Worm (Caenorhabditis elegans): Measurements from ENCODE around the gene fbxa-116.

The fbxa-116 gene

ce11 chrV:20220604-20221003, 31.9 kb upstream of the fbxa-116 start:
- TF ChIP-seq aly-1 (tag; optimal IDR thresholded peaks at IDR 0.05) = no peak
- TF ChIP-seq ceh-36 (tag; optimal IDR thresholded peaks at IDR 0.05) = no peak
- TF ChIP-seq B0310.2 (tag; optimal IDR thresholded peaks at IDR 0.05) = no peak
- no peak for TF ChIP-seq ceh-13 (GFP tag; optimal IDR thresholded peaks at IDR 0.05)
- TF ChIP-seq tbx-37 (GFP tag; conservative IDR thresholded peaks at IDR 0.05) = no peak
- no peak for TF ChIP-seq scrt-1 (GFP tag; IDR thresholded peaks at IDR 0.05)
- no peak for TF ChIP-seq ama-1 (optimal IDR thresholded peaks at IDR 0.05)
- no peak for TF ChIP-seq hmbx-1 (tag; optimal IDR thresholded peaks at IDR 0.05)
- no peak for TF ChIP-seq hnd-1 (tag; optimal IDR thresholded peaks at IDR 0.05)
- TF ChIP-seq F13C5.2 (tag; optimal IDR thresholded peaks at IDR 0.05) = no peak
- no peak for TF ChIP-seq tbx-11 (GFP tag; IDR thresholded peaks at IDR 0.05)
- TF ChIP-seq hmg-4 (GFP tag; optimal IDR thresholded peaks at IDR 0.05) = no peak

ce11 chrV:20215197-20215596, 26.5 kb upstream of the fbxa-116 start, which contains the start of gene Y113G7B.11:
Gene Y113G7B.11 (minus strand): TSS chrV:20215297.
- TF ChIP-seq tbx-37 (GFP tag; conservative IDR thresholded peaks at IDR 0.05) (no peak), sea-1 (GFP tag; conservative IDR thresholded peaks at IDR 0.05) (no peak), ama-1 (optimal IDR thresholded peaks at IDR 0.05) (no peak)

ce11 chrV:20213097-20213496, 24.4 kb upstream of the fbxa-116 start:
- no peak for TF ChIP-seq sea-1 (GFP tag; conservative IDR thresholded peaks at IDR 0.05)
- TF ChIP-seq hnd-1 (tag; optimal IDR thresholded peaks at IDR 0.05) = no peak
- TF ChIP-seq F13C5.2 (tag; optimal IDR thresholded peaks at IDR 0.05) = no peak
- TF ChIP-seq hmg-4 (GFP tag; optimal IDR thresholded peaks at IDR 0.05) = no peak
- no peak for TF ChIP-seq tbx-11 (GFP tag; IDR thresholded peaks at IDR 0.05)
- no peak for TF ChIP-seq ceh-13 (GFP tag; optimal IDR thresholded peaks at IDR 0.05)
- no peak for TF ChIP-seq aly-1 (tag; optimal IDR thresholded peaks at IDR 0.05)
- TF ChIP-seq pes-1 (GFP tag; IDR thresholded peaks at IDR 0.05) = no peak
- no peak for TF ChIP-seq scrt-1 (GFP tag; IDR thresholded peaks at IDR 0.05)
- TF ChIP-seq tra-4 (tag; optimal IDR thresholded peaks at IDR 0.05) = no peak

ce11 chrV:20212584-20212983, 23.9 kb upstream of the fbxa-116 start, which contains the start of gene Y113G7B.12:
Gene Y113G7B.12 (minus strand): TSS chrV:20212684.
- TF ChIP-seq sea-1 (GFP tag; conservative IDR thresholded peaks at IDR 0.05) (no peak), flt-1 (GFP tag; IDR thresholded peaks at IDR 0.05) (no peak), scrt-1 (GFP tag; IDR thresholded peaks at IDR 0.05) (no peak), aly-1 (tag; optimal IDR thresholded peaks at IDR 0.05) (no peak), hmg-4 (GFP tag; optimal IDR thresholded peaks at IDR 0.05) (no peak), tra-4 (tag; optimal IDR thresholded peaks at IDR 0.05) (no peak), ama-1 (optimal IDR thresholded peaks at IDR 0.05) (no peak), hmbx-1 (tag; optimal IDR thresholded peaks at IDR 0.05) (no peak), ceh-13 (GFP tag; optimal IDR thresholded peaks at IDR 0.05) (no peak), pes-1 (GFP tag; IDR thresholded peaks at IDR 0.05) (no peak), tbx-37 (GFP tag; conservative IDR thresholded peaks at IDR 0.05) (no peak), ceh-36 (tag; optimal IDR thresholded peaks at IDR 0.05) (no peak), hnd-1 (tag; optimal IDR thresholded peaks at IDR 0.05) (no peak), B0310.2 (tag; optimal IDR thresholded peaks at IDR 0.05) (no peak), F13C5.2 (tag; optimal IDR thresholded peaks at IDR 0.05) (no peak), tbx-11 (GFP tag; IDR thresholded peaks at IDR 0.05) (no peak), ets-7 (tag; optimal IDR thresholded peaks at IDR 0.05) (no peak)

DNA sequence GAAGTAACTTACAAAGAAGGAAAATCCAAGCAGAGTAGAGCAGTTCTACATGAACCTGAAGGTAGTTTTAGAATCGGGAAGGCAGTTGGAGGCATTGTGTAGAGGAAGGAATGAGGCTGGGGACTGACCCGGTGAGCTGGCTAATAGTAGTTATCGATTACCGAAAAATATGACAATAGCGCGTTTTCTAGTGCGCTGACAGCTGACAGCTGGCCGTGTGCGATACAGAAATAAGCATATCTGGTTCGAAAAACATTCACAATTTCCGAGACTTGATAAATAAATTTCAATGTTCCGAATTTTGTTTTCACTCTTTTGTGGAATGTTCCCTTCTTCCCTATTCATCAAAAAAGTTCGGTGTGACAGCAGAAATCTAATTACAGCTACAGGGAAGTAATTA, 17.4 kb upstream of the fbxa-116 start, which contains the start of the genes fbxb-59 and srbc-34:
Gene fbxb-59 (minus strand): TSS at position 101 of the 400 bp plus-strand sequence.
Gene srbc-34 (plus strand): TSS at position 233 of the 400 bp plus-strand sequence.
- TF ChIP-seq tbx-37 (GFP tag; conservative IDR thresholded peaks at IDR 0.05) = no peak
- no peak for TF ChIP-seq ceh-36 (tag; optimal IDR thresholded peaks at IDR 0.05)
- no peak for TF ChIP-seq flt-1 (GFP tag; IDR thresholded peaks at IDR 0.05)
- no peak for TF ChIP-seq tra-4 (tag; optimal IDR thresholded peaks at IDR 0.05)
- no peak for TF ChIP-seq hnd-1 (tag; optimal IDR thresholded peaks at IDR 0.05)
- TF ChIP-seq F13C5.2 (tag; optimal IDR thresholded peaks at IDR 0.05) = no peak
- no peak for TF ChIP-seq aly-1 (tag; optimal IDR thresholded peaks at IDR 0.05)
- TF ChIP-seq scrt-1 (GFP tag; IDR thresholded peaks at IDR 0.05) = no peak
- TF ChIP-seq ets-7 (tag; optimal IDR thresholded peaks at IDR 0.05) = no peak

ce11 chrV:20203085-20203484, 14.4 kb upstream of the fbxa-116 start, which contains the start of gene fbxa-113:
Gene fbxa-113 (plus strand): TSS chrV:20203385.
- TF ChIP-seq pes-1 (GFP tag; IDR thresholded peaks at IDR 0.05) (no peak), hmg-4 (GFP tag; optimal IDR thresholded peaks at IDR 0.05) (no peak), flt-1 (GFP tag; IDR thresholded peaks at IDR 0.05) (no peak), tra-4 (tag; optimal IDR thresholded peaks at IDR 0.05) (no peak), sea-1 (GFP tag; conservative IDR thresholded peaks at IDR 0.05) (no peak), ceh-36 (tag; optimal IDR thresholded peaks at IDR 0.05) (no peak), tbx-37 (GFP tag; conservative IDR thresholded peaks at IDR 0.05) (no peak), hnd-1 (tag; optimal IDR thresholded peaks at IDR 0.05) (no peak), scrt-1 (GFP tag; IDR thresholded peaks at IDR 0.05) (no peak), hmbx-1 (tag; optimal IDR thresholded peaks at IDR 0.05) (no peak)

- TF ChIP-seq tbx-11 (GFP tag; IDR thresholded peaks at IDR 0.05) (no peak), flt-1 (GFP tag; IDR thresholded peaks at IDR 0.05) (no peak), B0310.2 (tag; optimal IDR thresholded peaks at IDR 0.05) (no peak)
Observed at ce11 chrV:20201316-20201715, 12.6 kb upstream of the fbxa-116 start, which contains the start of gene fbxa-114. Gene fbxa-114 (plus strand): TSS chrV:20201616.

- no peak for TF ChIP-seq hnd-1 (tag; optimal IDR thresholded peaks at IDR 0.05)
- TF ChIP-seq tbx-11 (GFP tag; IDR thresholded peaks at IDR 0.05) = no peak
- TF ChIP-seq ets-7 (tag; optimal IDR thresholded peaks at IDR 0.05) = no peak
- no peak for TF ChIP-seq sea-1 (GFP tag; conservative IDR thresholded peaks at IDR 0.05)
- TF ChIP-seq hmg-4 (GFP tag; optimal IDR thresholded peaks at IDR 0.05) = no peak
- no peak for TF ChIP-seq tra-4 (tag; optimal IDR thresholded peaks at IDR 0.05)
- TF ChIP-seq ceh-13 (GFP tag; optimal IDR thresholded peaks at IDR 0.05) = no peak
Observed at ce11 chrV:20199658-20200057, 11.0 kb upstream of the fbxa-116 start.
